Fruit fly (Drosophila melanogaster): ENCODE measurements around the gene CG14864.
A peak's percentile ranks its signal among the peaks of the same experiment; 100 is the strongest.

CG14864 gene

dm6 chr3R:15218824-15219576 is 49.3 kb downstream of the CG14864 start, which contains the start of the genes SIDL and CG12241 (continued):
- TF ChIP-seq cas (GFP tag; IDR thresholded peaks at IDR 0.05) (peak; percentile 82), exex (tag; optimal IDR thresholded peaks at IDR 0.05) (peak; percentile 68), CG5180 (GFP tag; optimal IDR thresholded peaks at IDR 0.05) (no peak), B-H2 (GFP tag; optimal IDR thresholded peaks at IDR 0.05) (peak; percentile 32), scrt (GFP tag; optimal IDR thresholded peaks at IDR 0.05) (peak; percentile 90), CG13775 (GFP tag; optimal IDR thresholded peaks at IDR 0.05) (peak; percentile 76), Taf1 (GFP tag; IDR thresholded peaks at IDR 0.05) (peak; percentile 93), Hr3 (GFP tag; optimal IDR thresholded peaks at IDR 0.05) (peak; percentile 70), CG5953 (GFP tag; IDR thresholded peaks at IDR 0.05) (no peak), CG12071 (GFP tag; optimal IDR thresholded peaks at IDR 0.05) (no peak), CG3407 (GFP tag; optimal IDR thresholded peaks at IDR 0.05) (peak; percentile 44), CG12299 (tag; optimal IDR thresholded peaks at IDR 0.05) (peak; percentile 48), CG17186 (GFP tag; optimal IDR thresholded peaks at IDR 0.05) (no peak), CG10654 (GFP tag; optimal IDR thresholded peaks at IDR 0.05) (peak; percentile 71), Abd-B (GFP tag; optimal IDR thresholded peaks at IDR 0.05) (peak; percentile 94), Hr78 (GFP tag; optimal IDR thresholded peaks at IDR 0.05) (no peak), CG15514 (GFP tag; optimal IDR thresholded peaks at IDR 0.05) (peak; percentile 85), Dp (GFP tag; optimal IDR thresholded peaks at IDR 0.05) (peak; percentile 54), CG14441 (GFP tag; IDR thresholded peaks at IDR 0.05) (peak; percentile 96), kay (GFP tag; optimal IDR thresholded peaks at IDR 0.05) (peak; percentile 69), tup (GFP tag; optimal IDR thresholded peaks at IDR 0.05) (no peak), Asciz (GFP tag; optimal IDR thresholded peaks at IDR 0.05) (no peak), CG4424 (GFP tag; optimal IDR thresholded peaks at IDR 0.05) (peak; percentile 79), CG4617 (GFP tag; optimal IDR thresholded peaks at IDR 0.05; ENCODE audit: borderline replicate concordance) (peak; percentile 18), Chrac-16 (GFP tag; optimal IDR thresholded peaks at IDR 0.05) (peak; percentile 63), CG1602 (GFP tag; optimal IDR thresholded peaks at IDR 0.05) (peak; percentile 45), BEAF-32 (GFP tag; optimal IDR thresholded peaks at IDR 0.05) (peak; percentile 59), run (tag; optimal IDR thresholded peaks at IDR 0.05) (no peak), fu2 (GFP tag; optimal IDR thresholded peaks at IDR 0.05) (peak; percentile 19), CG15011 (GFP tag; optimal IDR thresholded peaks at IDR 0.05) (no peak), CG16779 (GFP tag; IDR thresholded peaks at IDR 0.05) (peak; percentile 81), cad (GFP tag; optimal IDR thresholded peaks at IDR 0.05) (no peak), gem (tag; optimal IDR thresholded peaks at IDR 0.05) (no peak), CG12219 (GFP tag; optimal IDR thresholded peaks at IDR 0.05) (no peak), Hmr (GFP tag; optimal IDR thresholded peaks at IDR 0.05) (no peak), trh (GFP tag; optimal IDR thresholded peaks at IDR 0.05) (peak; percentile 66), CG32772 (GFP tag; IDR thresholded peaks at IDR 0.05) (peak; percentile 92), CG17361 (GFP tag; IDR thresholded peaks at IDR 0.05) (peak; percentile 93), CG11085 (GFP tag; IDR thresholded peaks at IDR 0.05) (peak; percentile 89), Sry-β (GFP tag; optimal IDR thresholded peaks at IDR 0.05) (no peak), CG3726 (GFP tag; IDR thresholded peaks at IDR 0.05) (peak; percentile 79; the same call in 2 of the 3 replicates), D (optimal IDR thresholded peaks at IDR 0.05) (no peak), D (GFP tag; optimal IDR thresholded peaks at IDR 0.05) (peak; percentile 72), en (GFP tag; optimal IDR thresholded peaks at IDR 0.05) (no peak), CG1603 (tag; optimal IDR thresholded peaks at IDR 0.05) (no peak), dati (GFP tag; IDR thresholded peaks at IDR 0.05) (peak; percentile 72), CG12744 (GFP tag; optimal IDR thresholded peaks at IDR 0.05) (peak; percentile 11), CG7963 (GFP tag; IDR thresholded peaks at IDR 0.05; ENCODE audit: partially characterized antibody) (no peak), CG16815 (GFP tag; optimal IDR thresholded peaks at IDR 0.05) (peak; percentile 25)

All from whole organism, embryonic.